Worm (Caenorhabditis elegans) whole organism, L4/young adult: ENCODE data around the gene F25G6.9.

Source experiments
- dao-5 ChIP-seq: sonication (generic microtip); optimal IDR thresholded peaks from 2 replicates; lab custom pipeline; 2016; ENCODE audit warnings: missing genotype, missing genetic modification characterization, moderate library complexity, missing compliant biosample characterization
- him-1 ChIP-seq: sonication (generic microtip); optimal IDR thresholded peaks from 2 replicates; lab custom pipeline; 2016; ENCODE audit warnings: missing genotype, missing genetic modification reagents, missing genetic modification characterization, missing compliant biosample characterization

DNA sequence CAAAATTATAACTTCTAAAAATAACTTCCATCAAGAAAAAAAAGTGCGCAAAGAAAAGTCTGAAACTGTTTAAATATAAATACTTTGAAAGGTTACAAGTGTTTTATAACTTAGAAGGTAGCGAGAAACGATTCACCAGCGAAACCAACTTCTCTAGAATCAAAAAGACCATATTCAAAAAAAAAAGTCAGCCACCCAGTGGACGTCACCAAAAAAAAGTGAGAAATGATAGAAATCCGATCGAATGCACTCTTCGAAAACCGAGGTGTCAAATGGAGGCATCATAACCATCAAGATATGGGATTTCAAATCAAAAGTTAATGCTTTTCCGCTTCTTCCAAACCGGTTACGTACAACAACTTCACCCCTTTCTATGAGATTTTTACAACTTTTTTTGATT is 16.7 kb upstream of the F25G6.9 start:
- TF ChIP-seq him-1 (tag; lab: Kevin White, UChicago) (no peak), dao-5 (no peak)
